Worm (Caenorhabditis elegans): Measurements from ENCODE around the gene pkc-1.

DNA sequence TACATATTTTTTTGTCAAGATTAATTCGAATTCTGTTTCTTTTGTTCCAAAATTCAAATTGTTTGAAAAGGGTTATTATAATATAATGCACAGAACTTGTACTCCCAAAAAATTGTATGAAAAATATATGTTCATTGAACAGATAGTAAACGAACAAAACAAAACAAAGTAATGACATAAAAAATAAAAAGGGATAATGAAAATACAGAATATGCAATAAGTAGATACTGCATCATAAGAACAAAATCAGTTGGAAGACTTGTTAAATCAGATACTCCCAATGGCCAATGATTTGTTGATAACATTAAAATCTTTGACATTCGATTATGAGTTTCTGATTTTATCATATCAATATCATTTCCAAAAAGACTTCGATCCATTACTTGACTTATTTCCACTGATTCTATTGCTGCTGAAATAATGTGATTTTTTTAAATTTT, 27.4 kb downstream of the pkc-1 start:
- TF ChIP-seq mab-5 (tag; optimal IDR thresholded peaks at IDR 0.05) (no peak), fos-1 (tag; optimal IDR thresholded peaks at IDR 0.05) (peak; percentile 16), lin-39 (tag; optimal IDR thresholded peaks at IDR 0.05) (no peak), ama-1 (optimal IDR thresholded peaks at IDR 0.05) (no peak), skn-1 (tag; optimal IDR thresholded peaks at IDR 0.05) (no peak), nhr-10 (tag; optimal IDR thresholded peaks at IDR 0.05) (no peak), nhr-237 (tag; optimal IDR thresholded peaks at IDR 0.05) (no peak), unc-62 (GFP tag; optimal IDR thresholded peaks at IDR 0.05) (no peak), lsy-2 (tag; optimal IDR thresholded peaks at IDR 0.05) (no peak), gmeb-1 (tag; optimal IDR thresholded peaks at IDR 0.05) (peak; percentile 9), F13H6.1 (tag; optimal IDR thresholded peaks at IDR 0.05) (no peak), nhr-11 (tag; optimal IDR thresholded peaks at IDR 0.05) (no peak), dmd-4 (tag; optimal IDR thresholded peaks at IDR 0.05) (no peak)

All from whole organism, L2 larva.